Worm (Caenorhabditis elegans) whole organism, L3 larva: Measurements from ENCODE around the gene F59E12.17.

Experiments used
- R02D3.7 ChIP-seq: fragments of 150-350 bp; optimal IDR thresholded peaks from 2 replicates; lab custom pipeline; 2014; ENCODE audit warnings: missing biosample characterization, missing genetic modification characterization
- ZK546.5 ChIP-seq: sonication (generic microtip); optimal IDR thresholded peaks from 2 replicates; lab custom pipeline; 2017; ENCODE audit warnings: missing biosample characterization, missing genetic modification characterization
- ama-1 ChIP-seq: fragments of 150-350 bp; optimal IDR thresholded peaks from 2 replicates; lab custom pipeline; 2018
- ceh-16 ChIP-seq: sonication (generic microtip); optimal IDR thresholded peaks from 2 replicates; lab custom pipeline; 2017; ENCODE audit warnings: missing biosample characterization, missing genetic modification characterization
- ceh-28 ChIP-seq: fragments of 150-350 bp; optimal IDR thresholded peaks from 2 replicates; lab custom pipeline; 2014; ENCODE audit warnings: missing biosample characterization, missing genetic modification reagents, missing genetic modification characterization
- ceh-82 ChIP-seq: fragments of 150-350 bp; optimal IDR thresholded peaks from 2 replicates; lab custom pipeline; 2014; ENCODE audit warnings: missing biosample characterization, missing genetic modification characterization
- ceh-9 ChIP-seq: sonication (generic microtip); optimal IDR thresholded peaks from 2 replicates; lab custom pipeline; 2018; ENCODE audit warnings: missing biosample characterization, missing genetic modification characterization
- egl-27 ChIP-seq: sonication (generic microtip); optimal IDR thresholded peaks from 4 replicates; lab custom pipeline; 2017; ENCODE audit warnings: missing biosample characterization, missing genetic modification reagents, missing genetic modification characterization
- egl-5 ChIP-seq: fragments of 150-350 bp; optimal IDR thresholded peaks from 2 replicates; lab custom pipeline; 2017; ENCODE audit warnings: missing biosample characterization, missing genetic modification reagents, missing genetic modification characterization, inconsistent platforms
- elt-1 ChIP-seq: fragments of 150-350 bp; optimal IDR thresholded peaks from 2 replicates; lab custom pipeline; 2014; ENCODE audit warnings: missing biosample characterization, missing genetic modification characterization
- elt-2 ChIP-seq: sonication (generic microtip); optimal IDR thresholded peaks from 2 replicates; lab custom pipeline; 2016; ENCODE audit warnings: missing genetic modification reagents, mild to moderate bottlenecking, missing genetic modification characterization, missing compliant biosample characterization
- elt-3 ChIP-seq, 3 experiments: fragments of 150-350 bp in 1 of 3; sonication (generic microtip) in 2 of 3; optimal IDR thresholded peaks; 2 replicates in 2 of 3; 4 replicates in 1 of 3; lab custom pipeline; 2014 to 2017; ENCODE audit warnings: missing biosample characterization in 3 of 3, missing genetic modification characterization in 3 of 3
- eor-1 ChIP-seq, 2 experiments: fragments of 150-350 bp; optimal IDR thresholded peaks; 2 replicates each; lab custom pipeline; 2014 to 2018; ENCODE audit warnings: missing biosample characterization in 2 of 2, missing genetic modification characterization in 2 of 2
- fkh-2 ChIP-seq: fragments of 150-350 bp; optimal IDR thresholded peaks from 2 replicates; lab custom pipeline; 2014; ENCODE audit warnings: missing biosample characterization, missing genetic modification reagents, missing genetic modification characterization
- fos-1 ChIP-seq: fragments of 150-350 bp; optimal IDR thresholded peaks from 2 replicates; lab custom pipeline; 2014; ENCODE audit warnings: missing biosample characterization, missing genetic modification characterization
- hmg-11 ChIP-seq: sonication (generic microtip); optimal IDR thresholded peaks from 2 replicates; lab custom pipeline; 2016; ENCODE audit warnings: missing genetic modification characterization, missing compliant biosample characterization
- jun-1 ChIP-seq: fragments of 150-350 bp; optimal IDR thresholded peaks from 2 replicates; lab custom pipeline; 2014; ENCODE audit warnings: missing biosample characterization, missing genetic modification reagents, missing genetic modification characterization
- lin-15B ChIP-seq: fragments of 150-350 bp; optimal IDR thresholded peaks from 2 replicates; lab custom pipeline; 2014; ENCODE audit warnings: missing biosample characterization, missing genetic modification characterization
- lin-39 ChIP-seq: fragments of 150-350 bp; optimal IDR thresholded peaks from 2 replicates; lab custom pipeline; 2018; ENCODE audit warnings: missing biosample characterization, missing genetic modification reagents, missing genetic modification characterization
- lsy-12 ChIP-seq: sonication (generic microtip); optimal IDR thresholded peaks from 2 replicates; lab custom pipeline; 2016; ENCODE audit warnings: mild to moderate bottlenecking, missing genetic modification characterization, missing compliant biosample characterization
- mdl-1 ChIP-seq: fragments of 150-350 bp; optimal IDR thresholded peaks from 2 replicates; lab custom pipeline; 2014; ENCODE audit warnings: missing biosample characterization, missing genetic modification characterization
- mml-1 ChIP-seq: fragments of 150-350 bp; sonication (generic microtip); optimal IDR thresholded peaks from 3 replicates; lab custom pipeline; 2014; ENCODE audit warnings: missing biosample characterization, missing genetic modification characterization
- nfya-1 ChIP-seq: sonication (generic microtip); optimal IDR thresholded peaks from 2 replicates; lab custom pipeline; 2017; ENCODE audit warnings: missing genetic modification characterization, mild to moderate bottlenecking, missing compliant biosample characterization, antibody characterized with exemption, moderate library complexity; ENCODE audit not compliant: insufficient read depth
- nhr-12 ChIP-seq: fragments of 150-350 bp; optimal IDR thresholded peaks from 2 replicates; lab custom pipeline; 2014; ENCODE audit warnings: missing biosample characterization, missing genetic modification characterization
- nhr-25 ChIP-seq: sonication (generic microtip); optimal IDR thresholded peaks from 2 replicates; lab custom pipeline; 2017; ENCODE audit warnings: missing biosample characterization, missing genetic modification characterization
- nhr-28 ChIP-seq: fragments of 150-350 bp; optimal IDR thresholded peaks from 2 replicates; lab custom pipeline; 2014; ENCODE audit warnings: missing biosample characterization, missing genetic modification characterization
- nhr-67 ChIP-seq: fragments of 150-350 bp; optimal IDR thresholded peaks from 2 replicates; lab custom pipeline; 2014; ENCODE audit warnings: missing biosample characterization, missing genetic modification characterization
- nhr-76 ChIP-seq: fragments of 150-350 bp; sonication (generic microtip); optimal IDR thresholded peaks from 5 replicates; lab custom pipeline; 2014; ENCODE audit warnings: missing biosample characterization, missing genetic modification characterization
- nhr-77 ChIP-seq: fragments of 150-350 bp; optimal IDR thresholded peaks from 2 replicates; lab custom pipeline; 2014; ENCODE audit warnings: missing biosample characterization, missing genetic modification characterization
- pha-4 ChIP-seq: fragments of 150-350 bp; optimal IDR thresholded peaks from 2 replicates; lab custom pipeline; 2014; ENCODE audit warnings: missing biosample characterization, missing genetic modification reagents, missing genetic modification characterization
- pqm-1 ChIP-seq: fragments of 150-350 bp; optimal IDR thresholded peaks from 2 replicates; lab custom pipeline; 2017; ENCODE audit warnings: missing biosample characterization, missing genetic modification characterization, inconsistent platforms
- sea-2 ChIP-seq: fragments of 150-350 bp; sonication (generic microtip); optimal IDR thresholded peaks from 4 replicates; lab custom pipeline; 2014; ENCODE audit warnings: missing biosample characterization, missing genetic modification reagents, missing genetic modification characterization
- skn-1 ChIP-seq: fragments of 150-350 bp; optimal IDR thresholded peaks from 2 replicates; lab custom pipeline; 2014; ENCODE audit warnings: missing biosample characterization, missing genetic modification characterization
- snpc-4 ChIP-seq: fragments of 150-350 bp; optimal IDR thresholded peaks from 2 replicates; lab custom pipeline; 2014; ENCODE audit warnings: missing biosample characterization, missing genetic modification characterization
- tbx-2 ChIP-seq: sonication (generic microtip); optimal IDR thresholded peaks from 2 replicates; lab custom pipeline; 2016; ENCODE audit warnings: mild to moderate bottlenecking, missing genetic modification characterization, missing compliant biosample characterization
- zag-1 ChIP-seq: fragments of 150-350 bp; optimal IDR thresholded peaks from 2 replicates; lab custom pipeline; 2014; ENCODE audit warnings: missing biosample characterization, missing genetic modification characterization
- ztf-11 ChIP-seq: fragments of 150-350 bp; optimal IDR thresholded peaks from 2 replicates; lab custom pipeline; 2014; ENCODE audit warnings: missing biosample characterization, missing genetic modification characterization
- ztf-4 ChIP-seq: fragments of 150-350 bp; optimal IDR thresholded peaks from 2 replicates; lab custom pipeline; 2014; ENCODE audit warnings: missing biosample characterization, missing genetic modification characterization

Gene F59E12.17

ce11 chrII:5693893-5694292, 44.6 kb upstream of the F59E12.17 start, which contains the start of gene C25H3.3:
C25H3.3 (plus strand) TSS chrII:5694193.
- TF ChIP-seq nhr-76 (tag; lab: Kevin White, UChicago) (no peak), zag-1 (tag; lab: Kevin White, UChicago) (no peak), nhr-28 (no peak)

DNA sequence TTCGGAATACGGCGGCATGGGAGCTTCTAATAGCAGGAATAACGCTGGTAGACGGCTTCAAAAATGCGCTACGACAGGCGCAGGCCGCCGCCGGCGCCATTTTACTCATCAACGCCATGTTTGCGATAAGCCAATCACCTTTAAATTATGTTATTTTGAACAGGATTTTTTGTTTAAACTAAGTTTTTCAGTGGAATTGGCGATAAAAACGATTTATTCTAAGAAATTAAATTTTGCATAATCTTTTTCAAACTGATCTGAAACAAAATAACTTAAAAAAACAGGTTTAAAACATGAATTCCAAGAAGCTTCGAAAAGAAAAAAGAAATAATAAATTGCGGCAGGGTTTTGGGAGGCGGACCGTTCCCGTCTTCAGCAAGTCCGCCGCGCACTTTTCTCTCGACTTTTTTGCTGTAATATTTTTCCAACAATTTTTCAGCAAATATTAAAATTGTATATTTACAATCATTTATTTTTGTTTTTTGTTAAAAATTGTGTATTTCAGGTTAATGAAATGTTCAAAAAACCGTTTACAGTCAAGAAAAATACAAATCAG, 42.0 kb upstream of the F59E12.17 start, which contains the start of the genes ndub-5 and eif-2D:
ndub-5 (minus strand) TSS at position 138 of the 556 bp plus-strand sequence.
eif-2D (plus strand) TSS at position 506 of the 556 bp plus-strand sequence.
- TF ChIP-seq hmg-11 (tag; lab: Kevin White, UChicago) (peak; percentile 6), pha-4 (tag; lab: Kevin White, UChicago) (peak; percentile 26), nfya-1 (tag; lab: Kevin White, UChicago) (peak; percentile 42), ztf-4 (no peak), ama-1 (lab: Kevin White, UChicago) (no peak), mml-1 (no peak), elt-3 (tag; optimal IDR thresholded peaks at IDR 0.05; lab: Kevin White, UChicago) (no peak), elt-1 (tag; lab: Kevin White, UChicago) (no peak), ZK546.5 (tag; lab: Kevin White, UChicago) (no peak), egl-27 (no peak), ceh-82 (tag; lab: Kevin White, UChicago) (no peak), jun-1 (tag; lab: Kevin White, UChicago) (no peak), snpc-4 (peak; percentile 18), elt-2 (tag; lab: Kevin White, UChicago) (peak; percentile 15), R02D3.7 (no peak), mdl-1 (no peak), nhr-67 (no peak), tbx-2 (no peak), eor-1 (tag; optimal IDR thresholded peaks at IDR 0.05; lab: Kevin White, UChicago) (no peak), fkh-2 (tag; lab: Kevin White, UChicago) (no peak), lin-39 (tag; lab: Kevin White, UChicago) (no peak), egl-5 (tag; lab: Kevin White, UChicago) (no peak), nhr-28 (no peak), nhr-12 (tag; lab: Kevin White, UChicago) (no peak), ceh-16 (tag; lab: Kevin White, UChicago) (no peak), nhr-77 (tag; lab: Kevin White, UChicago) (no peak), fos-1 (tag; lab: Kevin White, UChicago) (no peak)
- TF ChIP-seq, all 47 proteins: peak for 5

DNA sequence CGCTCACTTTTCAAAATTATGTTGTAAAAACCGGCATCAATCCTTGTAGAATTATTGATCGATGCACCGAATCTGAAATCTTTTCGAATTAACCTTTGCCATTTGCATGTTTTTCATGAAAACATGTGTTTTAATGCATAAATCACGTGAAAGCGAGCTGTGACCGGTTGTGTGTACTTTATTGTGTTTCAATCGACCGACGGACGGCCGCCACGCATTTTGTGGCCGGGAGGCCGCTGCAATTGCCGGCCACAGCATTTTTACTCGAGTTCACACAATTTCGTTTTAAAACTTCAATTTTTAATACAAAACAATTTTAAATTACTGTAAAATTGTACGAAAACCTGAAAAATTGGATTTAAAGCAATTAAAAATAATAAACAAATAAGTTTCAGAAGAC, 39.7 kb upstream of the F59E12.17 start, which contains the start of gene C25H3.11:
C25H3.11 (minus strand) TSS at position 82 of the 400 bp plus-strand sequence.
- TF ChIP-seq nhr-67 = no peak
- TF ChIP-seq jun-1 (tag; lab: Kevin White, UChicago) = no peak
- no peak for TF ChIP-seq ceh-9 (tag; lab: Kevin White, UChicago)
- TF ChIP-seq nfya-1 (tag; lab: Kevin White, UChicago) = peak; percentile 67
- TF ChIP-seq ztf-11 (tag; lab: Kevin White, UChicago) = no peak
- TF ChIP-seq pqm-1 (tag; lab: Kevin White, UChicago) = peak; percentile 26
- peak; percentile 29 for TF ChIP-seq snpc-4
- TF ChIP-seq nhr-25 (tag; lab: Kevin White, UChicago) = no peak
- TF ChIP-seq lin-15B (tag; lab: Kevin White, UChicago) = peak; percentile 53
- TF ChIP-seq ama-1 (lab: Kevin White, UChicago) = peak; percentile 52
- TF ChIP-seq elt-1 (tag; lab: Kevin White, UChicago) = no peak
- TF ChIP-seq ceh-28 (tag; lab: Kevin White, UChicago) = no peak
- TF ChIP-seq pha-4 (tag; lab: Kevin White, UChicago) = peak; percentile 42
- TF ChIP-seq elt-2 (tag; lab: Kevin White, UChicago) = peak; percentile 70
- no peak for TF ChIP-seq fos-1 (tag; lab: Kevin White, UChicago)
- peak; percentile 4 for TF ChIP-seq lsy-12 (tag; lab: Kevin White, UChicago)
- TF ChIP-seq, all 47 proteins: peak for 8

DNA sequence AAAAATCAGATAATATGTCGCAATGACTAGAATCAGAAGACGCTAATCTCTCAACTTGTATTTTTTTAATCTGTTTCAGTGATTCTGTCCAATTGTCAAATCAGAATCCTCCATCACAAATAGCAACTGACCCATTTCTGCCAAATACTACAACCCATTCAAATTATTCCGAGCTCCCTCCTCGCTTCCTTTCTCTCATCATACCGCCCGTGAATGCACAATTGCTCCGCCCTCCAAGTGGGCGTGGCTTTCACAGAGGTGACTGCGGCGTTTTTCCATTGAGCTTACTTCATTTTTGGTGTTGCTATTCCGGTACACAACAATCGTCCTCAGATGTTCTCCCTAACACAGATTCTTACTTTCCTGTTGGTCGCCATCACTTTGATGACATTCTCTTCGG, 31.4 kb upstream of the F59E12.17 start, which contains the start of gene flp-27:
flp-27 (plus strand) TSS at position 301 of the 400 bp plus-strand sequence.
- TF ChIP-seq skn-1 (tag; lab: Kevin White, UChicago) (no peak), snpc-4 (no peak), sea-2 (no peak), nhr-28 (no peak), tbx-2 (no peak)
